Fruit fly (Drosophila melanogaster) whole organism, adult: ENCODE measurements around the gene ddbt.

ENCODE experiments used
- CG11617 ChIP-seq: fragments of 200-800 bp; sonication (Bioruptor generic); optimal IDR thresholded peaks from 2 replicates; lab custom pipeline; 2017; ENCODE audit warnings: mild to moderate bottlenecking, missing biosample characterization, missing genetic modification reagents, missing genetic modification characterization
- CG14711 ChIP-seq: fragments of 200-800 bp; sonication (Bioruptor generic); optimal IDR thresholded peaks from 2 replicates; lab custom pipeline; 2018; ENCODE audit warnings: missing biosample characterization, mild to moderate bottlenecking, missing genetic modification characterization, moderate library complexity
- CG33017 ChIP-seq: fragments of 200-800 bp; sonication (Bioruptor generic); optimal IDR thresholded peaks from 2 replicates; lab custom pipeline; 2018; ENCODE audit warnings: missing biosample characterization, mild to moderate bottlenecking, missing genetic modification characterization, moderate library complexity
- CG5204 ChIP-seq: fragments of 200-800 bp; sonication (Bioruptor generic); optimal IDR thresholded peaks from 2 replicates; lab custom pipeline; 2016; ENCODE audit warnings: missing biosample characterization, missing genetic modification characterization
- Crg-1 ChIP-seq: fragments of 200-800 bp; sonication (Bioruptor generic); optimal IDR thresholded peaks from 2 replicates; lab custom pipeline; 2016; ENCODE audit warnings: missing biosample characterization, missing genetic modification characterization
- Hr96 ChIP-seq: fragments of 200-800 bp; sonication (Bioruptor generic); optimal IDR thresholded peaks from 2 replicates; lab custom pipeline; 2016; ENCODE audit warnings: missing biosample characterization, missing genetic modification characterization
- bab1 ChIP-seq: fragments of 200-800 bp; sonication (Bioruptor generic); optimal IDR thresholded peaks from 3 replicates; lab custom pipeline; 2019; ENCODE audit warnings: missing biosample characterization, mild to moderate bottlenecking, missing genetic modification characterization, moderate library complexity
- cnc ChIP-seq, 2 experiments: fragments of >200 bp; optimal IDR thresholded peaks; 2 replicates each; lab custom pipeline; 2017
- kay ChIP-seq: fragments of 200-800 bp; sonication (Bioruptor generic); peaks from one replicate; lab custom pipeline; 2016; ENCODE audit warnings: missing biosample characterization, missing genetic modification characterization, borderline replicate concordance
- ovo ChIP-seq: fragments of 200-800 bp; sonication (Bioruptor generic); optimal IDR thresholded peaks from 2 replicates; lab custom pipeline; 2016; ENCODE audit warnings: missing biosample characterization, missing genetic modification characterization
- tj ChIP-seq: fragments of 200-800 bp; sonication (Bioruptor generic); optimal IDR thresholded peaks from 3 replicates; lab custom pipeline; 2017; ENCODE audit warnings: missing biosample characterization, mild to moderate bottlenecking, missing genetic modification characterization, moderate library complexity
- toe ChIP-seq: fragments of 200-800 bp; sonication (Bioruptor generic); optimal IDR thresholded peaks from 2 replicates; lab custom pipeline; 2016; ENCODE audit warnings: missing biosample characterization, missing genetic modification characterization

DNA sequence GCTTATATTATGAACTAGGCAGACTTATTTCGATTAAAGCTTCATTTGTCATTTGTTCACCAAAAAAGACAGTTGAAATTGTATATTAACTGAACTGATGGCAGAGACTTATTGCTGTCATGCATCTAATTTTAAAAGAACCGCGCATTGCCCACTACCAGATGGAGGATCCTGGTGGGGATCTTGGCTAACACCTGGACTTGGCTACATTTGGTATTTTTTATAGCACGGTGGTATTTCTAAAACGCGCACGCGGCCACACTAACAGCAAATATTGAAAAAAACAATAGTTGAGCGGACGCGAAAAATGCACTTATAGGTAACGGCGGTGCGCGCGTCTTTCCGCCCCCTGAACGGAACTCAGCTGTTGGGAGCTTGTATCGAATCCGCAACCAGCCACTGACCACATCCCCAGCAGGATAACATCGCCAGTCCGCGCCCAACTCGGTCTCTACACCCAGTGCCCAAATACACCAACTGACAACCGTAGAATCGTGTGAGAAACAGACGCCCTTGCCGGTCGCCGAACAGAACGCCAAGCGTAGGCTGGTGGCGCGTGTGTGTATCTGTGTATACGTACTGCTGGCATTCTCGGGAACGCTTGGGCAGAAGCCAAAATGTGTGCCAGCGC, 24.6 kb upstream of the ddbt start:
- TF ChIP-seq cnc (optimal IDR thresholded peaks at IDR 0.05; lab: Kevin White, UChicago) (no peak), CG11617 (GFP tag; lab: Kevin White, UChicago) (peak; percentile 28), toe (GFP tag; lab: Kevin White, UChicago) (no peak), bab1 (GFP tag; lab: Kevin White, UChicago) (peak; percentile 39), CG14711 (tag; lab: Kevin White, UChicago) (no peak), ovo (GFP tag; lab: Kevin White, UChicago) (no peak), Crg-1 (no peak), kay (no peak), CG5204 (no peak), Hr96 (GFP tag; lab: Kevin White, UChicago) (no peak), tj (GFP tag; lab: Kevin White, UChicago) (no peak), CG33017 (tag; lab: Kevin White, UChicago) (no peak)
